Fruit fly (Drosophila melanogaster): ENCODE data around the gene Oseg2.

- TF ChIP-seq CG11294 (GFP tag; IDR thresholded peaks at IDR 0.05) (no peak), CG11762 (GFP tag; optimal IDR thresholded peaks at IDR 0.05; ENCODE audit: insufficient read depth) (no peak), ss (GFP tag; optimal IDR thresholded peaks at IDR 0.05) (no peak), CG8119 (GFP tag; IDR thresholded peaks at IDR 0.05) (no peak), Eip93F (GFP tag; optimal IDR thresholded peaks at IDR 0.05) (no peak), CG4318 (GFP tag; optimal IDR thresholded peaks at IDR 0.05) (no peak), achi (GFP tag; optimal IDR thresholded peaks at IDR 0.05) (no peak), Sox14 (GFP tag; optimal IDR thresholded peaks at IDR 0.05) (no peak), Lpt (GFP tag; optimal IDR thresholded peaks at IDR 0.05) (no peak), CG6163 (GFP tag; IDR thresholded peaks at IDR 0.05) (no peak)
These were observed 46.8 kb downstream of the Oseg2 start, which contains the start of gene yellow-g2 for dm6 chr3L:2276250-2276649.

All from whole organism, prepupa.